Fruit fly (Drosophila melanogaster) whole organism, wandering third instar larva: ENCODE measurements around the gene mRpL17.
A peak's percentile ranks its signal among the peaks of the same experiment; 100 is the strongest.

Experiments used
- Abd-B ChIP-seq: fragments of >200 bp; optimal IDR thresholded peaks from 2 replicates; lab custom pipeline; 2017; ENCODE audit warnings: missing biosample characterization, missing genetic modification characterization
- CG32264 ChIP-seq: fragments of 200-800 bp; sonication (Bioruptor generic); optimal IDR thresholded peaks from 2 replicates; lab custom pipeline; 2016; ENCODE audit warnings: missing biosample characterization, missing genetic modification characterization
- CG9705 ChIP-seq: fragments of 200-800 bp; sonication (Bioruptor generic); optimal IDR thresholded peaks from 2 replicates; lab custom pipeline; 2018; ENCODE audit warnings: missing biosample characterization, mild to moderate bottlenecking, missing genetic modification characterization
- CrebA ChIP-seq: fragments of 200-800 bp; sonication (Bioruptor generic); optimal IDR thresholded peaks from 2 replicates; lab custom pipeline; 2016; ENCODE audit warnings: missing biosample characterization, mild to moderate bottlenecking, missing genetic modification characterization, borderline replicate concordance
- Dfd ChIP-seq: fragments of >200 bp; optimal IDR thresholded peaks from 2 replicates; lab custom pipeline; 2017; ENCODE audit warnings: missing biosample characterization, missing genetic modification characterization
- Dif ChIP-seq: fragments of 200-275, 200-300 bp; sonication (Bioruptor generic); optimal IDR thresholded peaks from 2 replicates; lab custom pipeline; 2018; ENCODE audit warnings: missing biosample characterization, missing genetic modification characterization; ENCODE audit not compliant: partially characterized antibody
- GATAd ChIP-seq: sonication (Bioruptor generic); optimal IDR thresholded peaks from 2 replicates; lab custom pipeline; 2016; ENCODE audit warnings: missing biosample characterization, missing genetic modification characterization
- HLH106 ChIP-seq: fragments of 200-800 bp; optimal IDR thresholded peaks from 3 replicates; lab custom pipeline; 2019; ENCODE audit warnings: missing biosample characterization, mild to moderate bottlenecking, missing genetic modification characterization, moderate library complexity
- Hnf4 ChIP-seq: fragments of 200-800 bp; sonication (Bioruptor generic); optimal IDR thresholded peaks from 2 replicates; lab custom pipeline; 2016; ENCODE audit warnings: missing biosample characterization, mild to moderate bottlenecking, missing genetic modification characterization
- Hr78 ChIP-seq: fragments of >200 bp; optimal IDR thresholded peaks from 2 replicates; lab custom pipeline; 2017; ENCODE audit warnings: missing biosample characterization, missing genetic modification characterization
- Hr83 ChIP-seq: fragments of 200-300 bp; sonication (Bioruptor generic); optimal IDR thresholded peaks from 2 replicates; lab custom pipeline; 2016; ENCODE audit warnings: missing biosample characterization, mild to moderate bottlenecking, missing genetic modification characterization, moderate library complexity; ENCODE audit not compliant: poor library complexity, severe bottlenecking
- Jra ChIP-seq: sonication (Bioruptor generic); optimal IDR thresholded peaks from 2 replicates; lab custom pipeline; 2016; ENCODE audit warnings: missing biosample characterization, missing genetic modification characterization
- Mio ChIP-seq: sonication (Bioruptor generic); optimal IDR thresholded peaks from 2 replicates; lab custom pipeline; 2016; ENCODE audit warnings: missing biosample characterization, missing genetic modification characterization
- Myc ChIP-seq: fragments of >200 bp; optimal IDR thresholded peaks from 2 replicates; lab custom pipeline; 2017
- N ChIP-seq: fragments of >200 bp; optimal IDR thresholded peaks from 2 replicates; lab custom pipeline; 2018; ENCODE audit warnings: missing biosample characterization, missing external identifiers, missing genetic modification characterization
- OdsH ChIP-seq: fragments of 200-800 bp; sonication (Bioruptor generic); optimal IDR thresholded peaks from 2 replicates; lab custom pipeline; 2016; ENCODE audit warnings: missing biosample characterization, mild to moderate bottlenecking, missing genetic modification characterization
- Rel ChIP-seq, 2 experiments: fragments of 200-800 bp; sonication (Bioruptor generic) in 1 of 2; optimal IDR thresholded peaks; 2 replicates in 1 of 2; 3 replicates in 1 of 2; lab custom pipeline; 2016 to 2019; ENCODE audit warnings: mild to moderate bottlenecking in 2 of 2, missing biosample characterization in 2 of 2, missing genetic modification characterization in 2 of 2, moderate library complexity in 1 of 2
- Sp1 ChIP-seq: fragments of 200-800 bp; sonication (Bioruptor generic); optimal IDR thresholded peaks from 3 replicates; lab custom pipeline; 2019; ENCODE audit warnings: missing biosample characterization, mild to moderate bottlenecking, missing genetic modification characterization, moderate library complexity
- Vsx2 ChIP-seq: fragments of 200-300, 225-300 bp; sonication (Bioruptor generic); optimal IDR thresholded peaks from 2 replicates; lab custom pipeline; 2018; ENCODE audit warnings: missing biosample characterization, missing genetic modification characterization; ENCODE audit not compliant: partially characterized antibody
- br ChIP-seq: fragments of 200-800 bp; sonication (Bioruptor generic); optimal IDR thresholded peaks from 2 replicates; lab custom pipeline; 2016; ENCODE audit warnings: missing biosample characterization, missing genetic modification characterization
- brk ChIP-seq: fragments of 200-800 bp; sonication (Bioruptor generic); optimal IDR thresholded peaks from 2 replicates; lab custom pipeline; 2016; ENCODE audit warnings: missing biosample characterization, mild to moderate bottlenecking, missing genetic modification characterization
- dl ChIP-seq, 2 experiments: fragments of 175-275, 200-275 bp in 1 of 2; fragments of 200-275 bp in 1 of 2; sonication (Bioruptor generic); optimal IDR thresholded peaks; lab custom pipeline; 2018; ENCODE audit warnings: mild to moderate bottlenecking in 2 of 2, missing biosample characterization in 2 of 2, missing genetic modification characterization in 2 of 2, moderate library complexity in 2 of 2; ENCODE audit not compliant: partially characterized antibody in 2 of 2, insufficient read depth in 1 of 2
- dmrt93B ChIP-seq: fragments of 200-800 bp; sonication (Bioruptor generic); optimal IDR thresholded peaks from 2 replicates; lab custom pipeline; 2018; ENCODE audit warnings: missing biosample characterization, mild to moderate bottlenecking, missing genetic modification characterization
- dsf ChIP-seq: sonication (Bioruptor generic); optimal IDR thresholded peaks from 2 replicates; lab custom pipeline; 2016; ENCODE audit warnings: missing biosample characterization, missing genetic modification characterization, borderline replicate concordance
- ey ChIP-seq: fragments of 200-800 bp; sonication (Bioruptor generic); optimal IDR thresholded peaks from 2 replicates; lab custom pipeline; 2016; ENCODE audit warnings: missing biosample characterization, missing genetic modification characterization
- foxo ChIP-seq, 2 experiments: fragments of 200-800 bp; sonication (Bioruptor generic); optimal IDR thresholded peaks; 2 replicates in 1 of 2; 3 replicates in 1 of 2; lab custom pipeline; 2016 to 2017; ENCODE audit warnings: missing biosample characterization in 2 of 2, missing genetic modification characterization in 2 of 2
- fru ChIP-seq: fragments of 200-800 bp; sonication (Bioruptor generic); optimal IDR thresholded peaks from 3 replicates; lab custom pipeline; 2016; ENCODE audit warnings: missing biosample characterization, mild to moderate bottlenecking, missing genetic modification characterization
- h ChIP-seq: fragments of 200-800 bp; sonication (Bioruptor generic); optimal IDR thresholded peaks from 3 replicates; lab custom pipeline; 2016; ENCODE audit warnings: missing biosample characterization, mild to moderate bottlenecking, missing genetic modification characterization
- jim ChIP-seq: fragments of 175-275, 200-325 bp; sonication (Bioruptor generic); optimal IDR thresholded peaks from 2 replicates; lab custom pipeline; 2016; ENCODE audit warnings: missing biosample characterization, mild to moderate bottlenecking, missing genetic modification characterization
- lola ChIP-seq: fragments of >200 bp; optimal IDR thresholded peaks from 2 replicates; lab custom pipeline; 2017; ENCODE audit warnings: missing biosample characterization, missing genetic modification characterization
- pan ChIP-seq: fragments of >200 bp; optimal IDR thresholded peaks from 2 replicates; lab custom pipeline; 2017
- psq ChIP-seq: fragments of 200-800 bp; sonication (Bioruptor generic); optimal IDR thresholded peaks from 3 replicates; lab custom pipeline; 2017; ENCODE audit warnings: missing biosample characterization, mild to moderate bottlenecking, missing genetic modification characterization, moderate library complexity
- rgr ChIP-seq: fragments of 200-800 bp; sonication (Bioruptor generic); optimal IDR thresholded peaks from 3 replicates; lab custom pipeline; 2016; ENCODE audit warnings: missing biosample characterization, mild to moderate bottlenecking, missing genetic modification characterization
- sage ChIP-seq: fragments of 200-800 bp; sonication (Bioruptor generic); optimal IDR thresholded peaks from 2 replicates; lab custom pipeline; 2016; ENCODE audit warnings: missing biosample characterization, mild to moderate bottlenecking, missing genetic modification characterization
- sv ChIP-seq: fragments of 200-800 bp; sonication (Bioruptor generic); optimal IDR thresholded peaks from 3 replicates; lab custom pipeline; 2016; ENCODE audit warnings: missing biosample characterization, missing genetic modification characterization
- tai ChIP-seq: sonication (Bioruptor generic); optimal IDR thresholded peaks from 2 replicates; lab custom pipeline; 2016; ENCODE audit warnings: missing biosample characterization, missing genetic modification characterization
- usp ChIP-seq: fragments of >200 bp; optimal IDR thresholded peaks from 2 replicates; lab custom pipeline; 2017; ENCODE audit warnings: missing biosample characterization, missing genetic modification characterization
- woc ChIP-seq: sonication (Bioruptor generic); optimal IDR thresholded peaks from 2 replicates; lab custom pipeline; 2016; ENCODE audit warnings: missing biosample characterization, mild to moderate bottlenecking, missing genetic modification characterization

mRpL17 gene

DNA sequence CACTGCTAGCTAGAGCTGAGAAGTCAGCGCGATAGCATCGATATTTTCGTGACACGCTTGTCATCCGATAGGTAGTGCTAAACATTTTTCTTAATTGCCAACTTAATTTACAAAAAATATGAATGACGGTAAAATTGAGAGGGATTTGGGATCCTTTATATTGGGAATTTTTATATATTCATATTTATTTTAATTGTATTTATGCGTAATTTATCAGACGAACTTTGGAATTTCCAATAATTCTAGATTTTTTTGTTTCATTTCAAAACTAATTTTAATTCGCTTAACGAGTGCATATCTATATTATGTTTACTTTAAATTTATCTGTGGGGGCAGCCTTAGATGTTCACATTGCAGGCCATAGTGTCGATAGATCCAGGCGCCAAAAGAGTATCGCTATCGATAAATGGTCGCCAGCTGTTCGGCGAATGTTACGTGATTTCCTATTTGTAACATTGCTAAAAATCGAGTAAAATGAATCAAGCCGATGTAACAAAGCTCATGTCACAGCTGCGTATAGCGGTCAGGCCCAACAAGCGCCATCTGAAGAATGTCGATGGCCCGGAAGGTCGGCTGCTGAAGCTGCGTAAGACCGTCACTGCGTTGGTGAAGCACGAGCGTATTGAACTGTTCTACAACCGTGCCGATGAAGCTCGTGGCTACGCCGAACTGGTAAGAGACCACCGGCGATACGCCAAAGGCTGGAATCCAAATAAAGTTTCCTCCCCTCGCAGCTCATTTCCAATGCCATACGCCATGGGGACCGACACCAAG lies at the start of gene mRpL17, which contains the start of gene Tudor-SN:
Gene mRpL17, plus strand, starts transcription at position 402 of the 774 bp plus-strand sequence.
Gene Tudor-SN, minus strand, starts transcription at position 3 of the 774 bp plus-strand sequence.
- TF ChIP-seq Rel (GFP tag; optimal IDR thresholded peaks at IDR 0.05; lab: Kevin White, UChicago): no peak
- no peak for TF ChIP-seq Rel (tag; optimal IDR thresholded peaks at IDR 0.05; lab: Kevin White, UChicago)
- TF ChIP-seq Jra (GFP tag; lab: Kevin White, UChicago): peak; percentile 78
- TF ChIP-seq brk (GFP tag; lab: Kevin White, UChicago): peak; percentile 66
- TF ChIP-seq Myc (lab: Kevin White, UChicago): peak; percentile 14
- TF ChIP-seq Hr78 (GFP tag; lab: Kevin White, UChicago): no peak
- TF ChIP-seq Abd-B (GFP tag; lab: Kevin White, UChicago): no peak
- TF ChIP-seq br (GFP tag; lab: Kevin White, UChicago): peak; percentile 50
- no peak for TF ChIP-seq Mio (GFP tag; lab: Kevin White, UChicago)
- peak; percentile 48 for TF ChIP-seq psq
- peak; percentile 37 for TF ChIP-seq ey (GFP tag; lab: Kevin White, UChicago)
- TF ChIP-seq dl (GFP tag; optimal IDR thresholded peaks at IDR 0.05; lab: Kevin White, UChicago; ENCODE audit: insufficient read depth in 1 of 2, partially characterized antibody in 2 of 2): no peak
- no peak for TF ChIP-seq lola (GFP tag; lab: Kevin White, UChicago)
- TF ChIP-seq Dif (GFP tag; lab: Kevin White, UChicago): no peak
- peak in 1 of 2 experiments; percentile 57 for TF ChIP-seq foxo (GFP tag; optimal IDR thresholded peaks at IDR 0.05; lab: Kevin White, UChicago)
- no peak for TF ChIP-seq CrebA
- peak; percentile 62 for TF ChIP-seq sv (GFP tag; lab: Kevin White, UChicago)
- TF ChIP-seq CG9705: peak; percentile 8
- TF ChIP-seq Dfd (GFP tag; lab: Kevin White, UChicago): no peak
- TF ChIP-seq Sp1 (GFP tag; lab: Kevin White, UChicago): peak; percentile 27
- TF ChIP-seq N: no peak
- TF ChIP-seq pan (lab: Kevin White, UChicago): no peak
- peak; percentile 42 for TF ChIP-seq jim (GFP tag; lab: Kevin White, UChicago)
- TF ChIP-seq usp (GFP tag; lab: Kevin White, UChicago): no peak
- no peak for TF ChIP-seq sage
- no peak for TF ChIP-seq dmrt93B (GFP tag; lab: Kevin White, UChicago)
- no peak for TF ChIP-seq Vsx2 (GFP tag; lab: Kevin White, UChicago)
- TF ChIP-seq HLH106 (tag; lab: Kevin White, UChicago): peak; percentile 39
- TF ChIP-seq fru (GFP tag; lab: Kevin White, UChicago): peak; percentile 57
- peak; percentile 55 for TF ChIP-seq dsf (GFP tag; lab: Kevin White, UChicago)
- peak; percentile 47 for TF ChIP-seq OdsH (GFP tag; lab: Kevin White, UChicago)
- TF ChIP-seq Hr83 (GFP tag; lab: Kevin White, UChicago): peak; percentile 74
- TF ChIP-seq tai (GFP tag; lab: Kevin White, UChicago): no peak
- TF ChIP-seq GATAd (GFP tag; lab: Kevin White, UChicago): no peak
- no peak for TF ChIP-seq CG32264 (GFP tag; lab: Kevin White, UChicago)
- peak; percentile 74 for TF ChIP-seq h (GFP tag; lab: Kevin White, UChicago)
- peak; percentile 70 for TF ChIP-seq rgr (GFP tag; lab: Kevin White, UChicago)
- peak; percentile 40 for TF ChIP-seq woc (GFP tag; lab: Kevin White, UChicago)
- peak; percentile 71 for TF ChIP-seq Hnf4 (GFP tag; lab: Kevin White, UChicago)

dm6 chr3L:216325-216724 lies 48.3 kb upstream of the mRpL17 start, which contains the start of gene Kaz1-ORFB:
Gene Kaz1-ORFB, plus strand, starts transcription at chr3L:216625.
- no peak for TF ChIP-seq tai (GFP tag; lab: Kevin White, UChicago)
- TF ChIP-seq CrebA: no peak
- TF ChIP-seq Jra (GFP tag; lab: Kevin White, UChicago): no peak
- no peak for TF ChIP-seq sv (GFP tag; lab: Kevin White, UChicago)
- TF ChIP-seq, all 38 proteins: peak for 0
